Worm (Caenorhabditis elegans) whole organism, L3 larva: ENCODE results near the gene cka-1.

Experiments used
- ZK546.5 ChIP-seq: sonication (generic microtip); optimal IDR thresholded peaks from 2 replicates; lab custom pipeline; 2017; ENCODE audit warnings: missing biosample characterization, missing genetic modification characterization
- ama-1 ChIP-seq: fragments of 150-350 bp; optimal IDR thresholded peaks from 2 replicates; lab custom pipeline; 2018
- ceh-9 ChIP-seq: sonication (generic microtip); optimal IDR thresholded peaks from 2 replicates; lab custom pipeline; 2018; ENCODE audit warnings: missing biosample characterization, missing genetic modification characterization
- elt-1 ChIP-seq: fragments of 150-350 bp; optimal IDR thresholded peaks from 2 replicates; lab custom pipeline; 2014; ENCODE audit warnings: missing biosample characterization, missing genetic modification characterization
- fkh-10 ChIP-seq: sonication (generic microtip); optimal IDR thresholded peaks from 2 replicates; lab custom pipeline; 2017; ENCODE audit warnings: missing biosample characterization, missing genetic modification reagents, missing genetic modification characterization
- fkh-2 ChIP-seq: fragments of 150-350 bp; optimal IDR thresholded peaks from 2 replicates; lab custom pipeline; 2014; ENCODE audit warnings: missing biosample characterization, missing genetic modification reagents, missing genetic modification characterization
- lin-39 ChIP-seq: fragments of 150-350 bp; optimal IDR thresholded peaks from 2 replicates; lab custom pipeline; 2018; ENCODE audit warnings: missing biosample characterization, missing genetic modification reagents, missing genetic modification characterization
- nhr-76 ChIP-seq: fragments of 150-350 bp; sonication (generic microtip); optimal IDR thresholded peaks from 5 replicates; lab custom pipeline; 2014; ENCODE audit warnings: missing biosample characterization, missing genetic modification characterization
- pqm-1 ChIP-seq: fragments of 150-350 bp; optimal IDR thresholded peaks from 2 replicates; lab custom pipeline; 2017; ENCODE audit warnings: missing biosample characterization, missing genetic modification characterization, inconsistent platforms
- tbx-2 ChIP-seq: sonication (generic microtip); optimal IDR thresholded peaks from 2 replicates; lab custom pipeline; 2016; ENCODE audit warnings: mild to moderate bottlenecking, missing genetic modification characterization, missing compliant biosample characterization

DNA sequence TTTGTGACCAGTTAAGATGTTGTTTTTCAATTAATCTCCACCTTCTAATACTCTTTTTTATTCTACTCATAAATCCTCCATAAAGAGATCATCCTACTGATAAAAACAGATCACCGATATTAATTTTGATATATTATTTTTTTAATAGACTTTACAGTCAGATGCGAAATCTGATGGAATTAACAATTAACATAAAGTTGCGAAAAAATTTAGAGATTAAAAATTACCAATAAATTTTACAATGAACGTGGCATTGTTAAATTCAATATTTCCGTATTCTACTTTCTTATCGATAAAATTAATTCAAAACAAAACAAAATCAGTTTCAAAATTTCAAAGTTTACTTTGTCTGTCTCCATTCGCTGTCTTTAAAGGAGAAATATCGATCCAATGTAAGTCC, 24.6 kb downstream of the cka-1 start, which contains the start of gene K01H12.4:
- no peak for TF ChIP-seq fkh-2 (tag; lab: Kevin White, UChicago)
- TF ChIP-seq pqm-1 (tag; lab: Kevin White, UChicago): no peak
- no peak for TF ChIP-seq fkh-10 (GFP tag; lab: Kevin White, UChicago)
- TF ChIP-seq ZK546.5: no peak
- no peak for TF ChIP-seq nhr-76
- TF ChIP-seq tbx-2: no peak
- TF ChIP-seq lin-39 (tag; lab: Kevin White, UChicago): no peak
- no peak for TF ChIP-seq ama-1 (lab: Kevin White, UChicago)
- no peak for TF ChIP-seq elt-1 (tag; lab: Kevin White, UChicago)
- no peak for TF ChIP-seq ceh-9 (tag; lab: Kevin White, UChicago)
